Fruit fly (Drosophila melanogaster) whole organism: ENCODE results near the gene CG14151.

Experiments used
- CG8478 ChIP-seq: fragments of >200 bp; optimal IDR thresholded peaks from 2 replicates; lab custom pipeline; 2018; ENCODE audit warnings: inconsistent platforms
- Dll ChIP-seq: fragments of >200 bp; optimal IDR thresholded peaks from 2 replicates; lab custom pipeline; 2017
- EcR ChIP-seq, 2 experiments: fragments of >200 bp; optimal IDR thresholded peaks; 2 replicates each; lab custom pipeline; 2017; ENCODE audit warnings: missing biosample characterization in 2 of 2, missing genetic modification characterization in 2 of 2, missing genetic modification reagents in 2 of 2
- pan ChIP-seq: fragments of >200 bp; optimal IDR thresholded peaks from 2 replicates; lab custom pipeline; 2017
- psq ChIP-seq: fragments of >200 bp; optimal IDR thresholded peaks from 2 replicates; lab custom pipeline; 2017
- usp ChIP-seq: fragments of >200 bp; optimal IDR thresholded peaks from 2 replicates; lab custom pipeline; 2017; ENCODE audit warnings: missing biosample characterization, missing genetic modification characterization, mixed read lengths

CG14151 gene

DNA sequence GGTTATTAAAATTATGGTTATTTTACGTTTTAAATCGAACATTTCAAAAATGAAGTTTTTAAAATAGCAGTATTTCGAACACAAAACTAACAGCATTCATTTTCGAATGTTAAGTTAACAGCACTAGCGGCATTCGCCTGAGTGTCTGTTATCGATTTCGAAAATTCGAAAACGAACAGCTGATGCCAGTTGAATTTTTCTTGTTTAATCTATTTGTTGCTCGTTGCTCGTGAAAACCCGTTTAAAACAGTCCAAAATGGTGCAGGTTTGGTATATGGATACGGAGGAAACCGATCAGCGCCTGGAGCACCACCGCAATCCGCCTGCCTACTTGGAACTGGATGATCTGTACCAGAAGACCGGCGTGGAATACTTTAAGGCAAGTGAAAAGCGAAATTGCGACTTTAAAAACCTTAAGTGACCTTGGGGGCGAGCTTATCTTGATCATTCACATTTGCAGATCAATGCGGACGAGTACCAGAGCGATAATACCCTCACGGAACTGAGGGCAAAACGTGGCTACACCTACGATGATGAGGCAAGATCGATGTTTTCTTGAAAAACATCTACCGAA, 35.0 kb upstream of the CG14151 start, which contains the start of gene Adi1:
Gene Adi1, plus strand, starts transcription at position 187 of the 574 bp plus-strand sequence.
- TF ChIP-seq pan (lab: Kevin White, UChicago) = no peak
- no peak for TF ChIP-seq usp (GFP tag; lab: Kevin White, UChicago)
- no peak for TF ChIP-seq Dll (lab: Kevin White, UChicago)
- TF ChIP-seq EcR (GFP tag; optimal IDR thresholded peaks at IDR 0.05; lab: Kevin White, UChicago) = no peak
- TF ChIP-seq psq = no peak
- no peak for TF ChIP-seq CG8478 (lab: Kevin White, UChicago)

DNA sequence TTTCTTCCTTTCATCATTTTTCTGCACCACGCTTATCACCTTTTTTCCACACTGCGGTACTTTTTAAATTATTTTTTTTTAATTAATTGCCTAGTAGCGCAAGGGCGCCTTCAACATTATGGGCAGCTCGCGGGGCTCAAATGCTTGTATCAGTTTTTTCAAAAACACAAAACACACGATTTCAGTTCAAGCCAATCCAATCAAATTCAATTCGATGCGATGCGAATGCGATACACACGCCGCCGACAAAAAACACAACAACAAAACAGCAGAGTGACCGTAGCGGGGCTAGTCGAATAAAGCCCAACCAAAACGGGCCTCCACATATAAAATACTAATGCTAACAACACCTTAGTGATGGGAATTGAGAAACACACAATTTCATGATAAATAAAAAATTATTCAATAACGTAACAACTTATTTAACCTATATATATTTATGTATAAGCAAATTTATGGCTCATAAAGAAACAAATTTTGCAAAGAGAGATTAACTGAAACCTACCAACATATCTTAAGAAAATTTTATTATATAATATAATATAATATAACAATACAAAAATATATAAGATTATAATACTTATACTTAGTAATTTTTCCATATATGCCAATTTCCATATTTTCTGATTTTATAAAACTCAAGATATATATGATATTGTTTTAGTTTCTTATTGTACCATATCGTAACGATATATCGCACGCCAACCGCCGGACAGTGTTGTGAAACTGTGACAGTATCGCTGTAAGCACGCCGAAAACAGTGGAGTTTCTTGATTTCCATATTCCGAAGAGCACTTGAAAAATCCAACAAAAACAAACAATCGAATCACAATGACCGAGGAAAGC, 32.7 kb upstream of the CG14151 start, which contains the start of the genes CG32066 and CG8003:
Gene CG32066, minus strand, starts transcription at position 270 of the 846 bp plus-strand sequence.
Gene CG8003, plus strand, starts transcription at position 732 of the 846 bp plus-strand sequence.
- no peak for TF ChIP-seq Dll (lab: Kevin White, UChicago)
- no peak for TF ChIP-seq pan (lab: Kevin White, UChicago)
- no peak for TF ChIP-seq CG8478 (lab: Kevin White, UChicago)
- no peak for TF ChIP-seq EcR (GFP tag; optimal IDR thresholded peaks at IDR 0.05; lab: Kevin White, UChicago)
- no peak for TF ChIP-seq psq
- no peak for TF ChIP-seq usp (GFP tag; lab: Kevin White, UChicago)

DNA sequence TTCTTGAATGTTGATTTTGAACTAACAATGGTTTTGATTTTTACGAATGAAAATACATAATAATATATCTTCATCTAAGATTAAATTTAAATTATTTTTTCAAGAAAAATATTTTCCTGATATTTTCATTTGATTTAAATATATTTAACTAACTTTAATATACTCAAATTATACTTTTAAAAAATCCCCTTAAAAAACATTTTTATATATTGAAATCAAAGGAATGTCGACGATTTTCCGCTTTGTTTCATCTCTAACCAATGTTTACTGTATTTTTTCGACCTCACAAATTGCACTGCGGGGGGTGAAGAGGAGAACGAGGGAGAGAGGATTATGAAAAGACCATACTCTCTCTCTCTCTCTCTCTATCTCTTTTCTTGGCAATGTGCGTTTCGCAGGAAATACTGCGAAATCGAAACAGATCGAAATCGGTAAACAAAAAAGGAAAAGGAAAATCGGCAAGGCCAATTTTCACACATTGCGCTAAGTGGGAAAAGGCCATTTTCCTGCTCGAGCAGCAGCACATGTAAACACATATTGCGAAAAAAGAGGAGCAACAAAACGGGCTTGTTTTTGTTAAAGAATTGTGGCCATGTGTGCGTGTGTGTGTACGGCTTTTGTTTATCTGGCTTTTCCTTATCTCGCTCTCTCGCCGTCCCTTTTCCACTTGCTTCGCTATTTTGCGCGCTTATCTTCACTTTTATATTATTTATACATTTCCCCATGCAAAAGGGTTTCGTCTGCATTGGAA, 31.9 kb upstream of the CG14151 start:
- TF ChIP-seq EcR (GFP tag; optimal IDR thresholded peaks at IDR 0.05; lab: Kevin White, UChicago) (no peak), CG8478 (lab: Kevin White, UChicago) (no peak), usp (GFP tag; lab: Kevin White, UChicago) (no peak), pan (lab: Kevin White, UChicago) (no peak), psq (no peak), Dll (lab: Kevin White, UChicago) (no peak)

DNA sequence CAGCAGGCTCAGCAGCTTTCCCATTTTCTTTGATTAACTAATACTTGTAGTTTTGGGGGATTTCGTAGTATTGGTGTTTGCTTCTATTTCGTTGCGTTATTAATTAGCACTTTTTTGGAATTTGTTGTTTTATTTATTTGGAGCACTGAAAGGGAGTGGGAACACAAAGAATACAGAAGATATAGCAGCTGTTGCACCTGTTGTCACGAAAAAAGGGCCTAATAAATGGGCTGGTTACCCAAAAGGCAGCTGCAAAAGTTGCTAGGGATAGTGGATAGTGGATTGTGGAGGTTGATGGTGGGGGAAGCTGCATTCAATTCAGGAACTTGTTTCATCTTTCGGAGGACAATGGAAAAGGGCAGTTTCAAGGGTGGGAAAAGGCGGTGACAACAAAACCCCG, 31.2 kb upstream of the CG14151 start:
- TF ChIP-seq usp (GFP tag; lab: Kevin White, UChicago) (no peak), EcR (GFP tag; optimal IDR thresholded peaks at IDR 0.05; lab: Kevin White, UChicago) (no peak), psq (no peak), CG8478 (lab: Kevin White, UChicago) (no peak), Dll (lab: Kevin White, UChicago) (no peak), pan (lab: Kevin White, UChicago) (no peak)

DNA sequence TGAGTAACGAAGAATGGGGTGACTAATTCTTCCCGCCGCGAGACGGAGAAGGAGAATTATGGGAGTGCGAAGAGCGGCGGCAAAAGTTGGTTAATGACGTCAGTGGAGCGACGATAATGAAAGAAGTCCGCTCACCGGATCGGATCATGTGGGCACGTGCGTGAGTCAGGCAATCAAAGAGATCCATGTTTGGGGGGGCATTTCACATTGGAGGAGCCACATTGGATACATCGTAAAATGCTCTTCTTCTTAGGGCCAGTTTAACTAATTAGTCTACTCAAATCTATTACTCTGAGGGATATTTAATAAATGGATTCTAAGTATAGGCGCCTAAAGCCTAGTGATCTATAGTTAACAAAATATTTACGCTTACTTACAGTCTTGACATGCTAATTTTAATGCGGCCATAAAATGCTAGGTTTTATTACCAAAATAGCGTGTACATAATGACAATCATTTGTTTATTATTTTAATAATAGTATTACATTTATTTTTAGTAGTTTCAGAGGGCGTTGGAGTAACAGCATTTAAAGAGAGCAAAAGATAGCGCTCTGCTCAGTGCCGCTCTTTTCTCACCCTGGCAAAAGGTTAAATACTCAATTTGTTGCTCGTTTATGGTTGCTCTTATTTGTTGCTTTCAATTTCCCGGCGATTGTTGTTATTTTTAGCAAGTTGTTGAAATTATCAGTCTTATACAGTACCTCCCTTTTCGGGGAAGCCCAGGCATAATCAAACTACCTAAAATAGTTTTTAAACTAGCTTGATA, 30.3 kb upstream of the CG14151 start:
- TF ChIP-seq CG8478 (lab: Kevin White, UChicago) (no peak), usp (GFP tag; lab: Kevin White, UChicago) (no peak), pan (lab: Kevin White, UChicago) (no peak), EcR (GFP tag; optimal IDR thresholded peaks at IDR 0.05; lab: Kevin White, UChicago) (no peak), psq (no peak), Dll (lab: Kevin White, UChicago) (no peak)

DNA sequence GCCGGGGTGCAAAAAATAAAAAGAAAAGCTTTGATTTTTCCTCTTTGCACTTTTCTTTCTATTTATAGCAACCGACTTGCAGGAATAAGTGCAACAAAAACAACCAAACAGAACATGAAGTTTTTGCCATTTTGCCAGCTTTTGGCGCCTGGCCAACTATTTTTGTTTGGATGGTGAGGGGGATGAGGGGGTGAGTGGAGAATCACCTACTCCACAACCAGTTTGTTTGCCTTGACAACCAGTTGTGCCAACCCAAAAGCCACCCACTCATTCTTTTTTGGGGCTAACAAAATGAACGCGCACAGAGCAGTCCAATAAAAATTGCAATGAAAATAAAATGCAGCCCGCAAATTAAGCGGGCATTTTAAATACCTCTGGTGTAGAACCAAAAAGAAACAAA, 29.0 kb upstream of the CG14151 start:
- TF ChIP-seq psq (no peak), Dll (lab: Kevin White, UChicago) (no peak), CG8478 (lab: Kevin White, UChicago) (no peak), pan (lab: Kevin White, UChicago) (no peak), usp (GFP tag; lab: Kevin White, UChicago) (no peak), EcR (GFP tag; optimal IDR thresholded peaks at IDR 0.05; lab: Kevin White, UChicago) (no peak)

DNA sequence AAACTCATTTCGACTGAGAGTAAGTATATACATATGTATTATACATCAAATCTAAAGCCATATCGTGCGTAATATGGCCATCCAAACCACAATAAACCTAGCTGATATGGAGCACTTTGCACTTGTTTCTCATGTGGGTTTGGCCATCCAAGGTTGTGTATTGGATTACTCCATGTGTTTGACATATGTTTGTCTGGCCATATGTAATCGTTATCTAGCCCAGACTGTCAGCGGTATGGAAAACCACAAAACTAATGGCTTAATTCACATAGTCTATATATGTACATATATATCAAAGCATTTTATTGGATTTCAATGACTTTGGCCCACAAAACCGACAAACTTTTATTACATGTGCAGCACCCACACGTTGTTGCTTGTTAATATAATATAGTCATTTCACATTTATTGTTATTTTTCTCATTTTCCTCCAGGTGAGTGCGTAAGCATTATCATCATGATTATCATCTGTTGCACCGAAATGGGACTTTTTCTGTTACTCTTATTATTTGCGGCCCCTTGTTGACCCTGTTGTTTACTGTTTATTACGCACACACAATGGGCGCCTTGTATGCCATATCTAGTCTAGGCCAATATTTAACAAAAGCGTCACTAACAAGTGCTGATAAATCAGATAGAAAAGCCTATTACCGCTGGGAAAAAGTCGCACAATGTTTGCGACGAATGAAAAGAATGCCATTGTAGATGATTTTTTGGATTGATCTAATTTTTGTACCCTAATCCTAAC, 28.3 kb upstream of the CG14151 start:
- TF ChIP-seq pan (lab: Kevin White, UChicago) (no peak), psq (no peak), usp (GFP tag; lab: Kevin White, UChicago) (no peak), CG8478 (lab: Kevin White, UChicago) (no peak), EcR (GFP tag; optimal IDR thresholded peaks at IDR 0.05; lab: Kevin White, UChicago) (no peak), Dll (lab: Kevin White, UChicago) (no peak)

DNA sequence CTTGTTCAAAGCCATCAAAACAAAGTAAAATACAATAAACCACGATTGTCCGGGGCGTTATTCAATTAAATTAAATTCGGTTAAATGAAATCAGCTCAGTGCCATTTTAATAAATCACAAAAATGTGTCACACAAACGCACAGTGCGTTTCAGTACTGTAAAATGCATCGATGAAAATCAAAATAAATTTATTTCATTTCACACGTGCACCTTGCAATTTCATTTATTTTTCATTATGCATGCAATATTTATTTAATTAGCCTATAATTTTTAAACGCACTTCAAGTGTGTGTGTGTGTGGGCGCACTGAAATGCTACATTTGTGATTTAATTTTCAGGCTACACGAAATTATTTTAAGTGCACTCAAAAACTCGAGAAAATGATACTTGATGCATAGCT, 26.2 kb upstream of the CG14151 start:
- TF ChIP-seq psq (no peak), CG8478 (lab: Kevin White, UChicago) (no peak), EcR (GFP tag; optimal IDR thresholded peaks at IDR 0.05; lab: Kevin White, UChicago) (no peak), Dll (lab: Kevin White, UChicago) (no peak), usp (GFP tag; lab: Kevin White, UChicago) (no peak), pan (lab: Kevin White, UChicago) (no peak)

DNA sequence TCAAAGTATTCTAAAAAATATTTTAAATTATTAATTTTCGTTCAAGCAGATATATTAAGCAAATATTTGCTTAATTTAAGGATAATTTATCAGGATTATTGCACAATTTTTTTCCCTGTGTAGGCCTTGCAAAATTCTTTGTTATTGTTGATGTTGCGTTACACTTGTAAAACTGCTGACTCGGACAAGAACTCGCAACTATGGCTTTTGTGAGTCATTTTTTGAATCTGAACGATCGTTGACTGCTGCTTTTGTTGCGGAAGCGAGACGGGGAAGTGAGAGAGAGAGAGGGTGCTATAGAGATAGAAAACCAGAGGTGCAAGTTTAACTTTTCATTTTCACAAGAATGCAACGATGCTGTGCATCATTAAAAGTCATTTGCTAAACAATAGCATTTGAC, 24.2 kb upstream of the CG14151 start:
- TF ChIP-seq usp (GFP tag; lab: Kevin White, UChicago) (no peak), pan (lab: Kevin White, UChicago) (no peak), EcR (GFP tag; optimal IDR thresholded peaks at IDR 0.05; lab: Kevin White, UChicago) (no peak)

DNA sequence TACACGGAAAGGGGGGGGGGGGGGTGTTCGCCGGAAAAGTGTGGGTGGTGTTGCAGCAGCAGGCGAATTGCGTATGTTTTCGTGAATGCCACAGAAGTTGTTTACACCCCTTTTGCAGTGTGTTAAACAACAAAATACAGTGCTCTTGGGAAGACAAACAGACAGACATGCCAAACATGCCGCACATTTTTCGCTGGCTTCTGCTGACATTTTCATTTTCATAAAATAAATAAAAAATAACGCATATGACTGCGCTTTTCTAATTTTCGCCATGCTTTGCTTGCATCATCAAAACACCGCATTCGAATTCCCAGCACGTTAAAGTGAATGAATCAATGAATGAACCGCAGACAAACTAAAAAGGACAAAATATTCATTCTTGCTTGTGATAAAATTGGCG, 23.0 kb upstream of the CG14151 start:
- TF ChIP-seq pan (lab: Kevin White, UChicago) = no peak
- TF ChIP-seq CG8478 (lab: Kevin White, UChicago) = no peak
- no peak for TF ChIP-seq Dll (lab: Kevin White, UChicago)
- TF ChIP-seq psq = no peak
- TF ChIP-seq usp (GFP tag; lab: Kevin White, UChicago) = no peak
- TF ChIP-seq EcR (GFP tag; optimal IDR thresholded peaks at IDR 0.05; lab: Kevin White, UChicago) = no peak
